Fruit fly (Drosophila melanogaster) whole organism, embryonic: ENCODE data around the gene Wdr62.

Source experiments
- Adf1 ChIP-seq: fragments of 200-800 bp; sonication (Bioruptor generic); IDR thresholded peaks from 2 replicates; pipeline ENCODE4 v1.3.6; 2022; ENCODE audit warnings: missing biosample characterization, missing genetic modification characterization
- BtbVII ChIP-seq: fragments of 200-800 bp; sonication (Bioruptor generic); optimal IDR thresholded peaks from 3 replicates; lab custom pipeline; 2017; ENCODE audit warnings: missing biosample characterization, mild to moderate bottlenecking, missing genetic modification characterization
- CG11456 ChIP-seq: fragments of 200-800 bp; sonication (Bioruptor generic); IDR thresholded peaks from 3 replicates; pipeline ENCODE4 v1.3.6; 2022; ENCODE audit warnings: missing biosample characterization, missing genetic modification characterization
- CG15011 ChIP-seq: fragments of 200-800 bp; sonication (Bioruptor generic); optimal IDR thresholded peaks from 3 replicates; lab custom pipeline; 2018; ENCODE audit warnings: missing biosample characterization, mild to moderate bottlenecking, missing genetic modification characterization
- CG15269 ChIP-seq: fragments of 200-800 bp; sonication (Bioruptor generic); optimal IDR thresholded peaks from 2 replicates; lab custom pipeline; 2018; ENCODE audit warnings: missing biosample characterization, mild to moderate bottlenecking, missing genetic modification characterization, moderate library complexity
- CG17612 ChIP-seq: fragments of 200-800 bp; sonication (Bioruptor generic); IDR thresholded peaks from 2 replicates; pipeline ENCODE4 v1.3.6; 2022; ENCODE audit warnings: missing biosample characterization, missing genetic modification characterization
- CG2875 ChIP-seq: fragments of 200-800 bp; sonication (Bioruptor generic); optimal IDR thresholded peaks from 2 replicates; lab custom pipeline; 2017; ENCODE audit warnings: missing biosample characterization, mild to moderate bottlenecking, missing genetic modification characterization, missing genetic modification reagents
- CG31224 ChIP-seq: fragments of 200-800 bp; sonication (Bioruptor generic); IDR thresholded peaks from 2 replicates; pipeline ENCODE4 v1.3.6; 2022; ENCODE audit warnings: missing biosample characterization, missing genetic modification characterization
- CG4820 ChIP-seq: fragments of 200-800 bp; sonication (Bioruptor generic); optimal IDR thresholded peaks from 3 replicates; lab custom pipeline; 2016; ENCODE audit warnings: missing biosample characterization, missing genetic modification characterization
- CG4854 ChIP-seq: fragments of 200-800 bp; sonication (Bioruptor generic); optimal IDR thresholded peaks from 2 replicates; lab custom pipeline; 2016; ENCODE audit warnings: missing biosample characterization, missing genetic modification characterization, inconsistent platforms
- CG6175 ChIP-seq: fragments of 200-800 bp; sonication (Bioruptor generic); IDR thresholded peaks from 3 replicates; pipeline ENCODE4 v1.3.6; 2022; ENCODE audit warnings: missing biosample characterization, missing genetic modification characterization
- CG6765 ChIP-seq: fragments of 200-800 bp; sonication (Bioruptor generic); optimal IDR thresholded peaks from 3 replicates; lab custom pipeline; 2017; ENCODE audit warnings: missing biosample characterization, mild to moderate bottlenecking, missing genetic modification characterization
- CG7271 ChIP-seq: fragments of 200-800 bp; sonication (Bioruptor generic); optimal IDR thresholded peaks from 2 replicates; lab custom pipeline; 2018; ENCODE audit warnings: missing biosample characterization, mild to moderate bottlenecking, missing genetic modification characterization, moderate library complexity
- CG7372 ChIP-seq: fragments of 200-800 bp; sonication (Bioruptor generic); IDR thresholded peaks from 2 replicates; pipeline ENCODE4 v1.3.6; 2022; ENCODE audit warnings: missing biosample characterization, missing genetic modification characterization
- D19B ChIP-seq: fragments of 200-800 bp; sonication (Bioruptor generic); optimal IDR thresholded peaks from 2 replicates; lab custom pipeline; 2017; ENCODE audit warnings: missing biosample characterization, mild to moderate bottlenecking, missing genetic modification characterization
- Eip74EF ChIP-seq, 2 experiments: fragments of 200-800 bp in 1 of 2; fragments of >200 bp in 1 of 2; sonication (Bioruptor generic) in 1 of 2; optimal IDR thresholded peaks; 2 replicates each; lab custom pipeline; 2017 to 2019; ENCODE audit warnings: missing biosample characterization in 2 of 2, missing genetic modification characterization in 2 of 2, mild to moderate bottlenecking in 1 of 2, moderate library complexity in 1 of 2
- Ets65A ChIP-seq: fragments of 200-800 bp; sonication (Bioruptor generic); peaks from one replicate; lab custom pipeline; 2016; ENCODE audit warnings: missing biosample characterization, missing genetic modification characterization
- HLH3B ChIP-seq: fragments of 200-800 bp; sonication (Bioruptor generic); IDR thresholded peaks from 2 replicates; pipeline ENCODE4 v1.3.6; 2022; ENCODE audit warnings: missing biosample characterization, missing genetic modification characterization
- HmgD ChIP-seq: fragments of 200-800 bp; sonication (Bioruptor generic); optimal IDR thresholded peaks from 3 replicates; lab custom pipeline; 2016; ENCODE audit warnings: missing biosample characterization, missing genetic modification characterization
- Lhr ChIP-seq: fragments of 200-800 bp; sonication (Bioruptor generic); optimal IDR thresholded peaks from 3 replicates; lab custom pipeline; 2017; ENCODE audit warnings: mild to moderate bottlenecking, missing biosample characterization, missing genetic modification reagents, missing genetic modification characterization
- Mad ChIP-seq: fragments of 200-800 bp; sonication (Bioruptor generic); optimal IDR thresholded peaks from 2 replicates; lab custom pipeline; 2016; ENCODE audit warnings: missing biosample characterization, missing genetic modification characterization
- NC2β ChIP-seq: fragments of 200-800 bp; sonication (Bioruptor generic); optimal IDR thresholded peaks from 2 replicates; lab custom pipeline; 2016; ENCODE audit warnings: missing biosample characterization, missing genetic modification characterization
- Nf-YA ChIP-seq: fragments of 200-800 bp; sonication (Bioruptor generic); IDR thresholded peaks from 2 replicates; pipeline ENCODE4 v1.3.6; 2022; ENCODE audit warnings: missing biosample characterization, missing genetic modification characterization
- Poxn ChIP-seq: fragments of 200-800 bp; sonication (Bioruptor generic); IDR thresholded peaks from 2 replicates; pipeline ENCODE4 v1.3.6; 2022; ENCODE audit warnings: missing biosample characterization, missing genetic modification characterization
- Scr ChIP-seq: fragments of 200-800 bp; sonication (Bioruptor generic); IDR thresholded peaks from 2 replicates; pipeline ENCODE4 v1.3.6; 2022; ENCODE audit warnings: missing biosample characterization, missing genetic modification characterization; ENCODE audit not compliant: partially characterized antibody
- Stat92E ChIP-seq, 3 experiments: fragments of >200 bp in 2 of 3; fragments of 200-800 bp in 1 of 3; sonication (Bioruptor generic) in 1 of 3; optimal IDR thresholded peaks; 2 replicates each; lab custom pipeline; 2017 to 2019; ENCODE audit warnings: missing biosample characterization in 3 of 3, missing genetic modification characterization in 3 of 3, mild to moderate bottlenecking in 1 of 3, moderate library complexity in 1 of 3
- Tbp ChIP-seq: fragments of >200 bp; optimal IDR thresholded peaks from 2 replicates; lab custom pipeline; 2018; ENCODE audit warnings: missing biosample characterization, missing genetic modification characterization
- Xbp1 ChIP-seq: fragments of 200-800 bp; sonication (Bioruptor generic); optimal IDR thresholded peaks from 3 replicates; lab custom pipeline; 2016; ENCODE audit warnings: missing biosample characterization, mild to moderate bottlenecking, missing genetic modification characterization
- amos ChIP-seq: fragments of 200-800 bp; sonication (Bioruptor generic); IDR thresholded peaks from 2 replicates; pipeline ENCODE4 v1.3.6; 2022; ENCODE audit warnings: missing biosample characterization, missing genetic modification characterization; ENCODE audit not compliant: partially characterized antibody
- bbx ChIP-seq: fragments of 200-800 bp; sonication (Bioruptor generic); IDR thresholded peaks from 2 replicates; pipeline ENCODE4 v1.3.6; 2022; ENCODE audit warnings: missing biosample characterization, missing genetic modification characterization; ENCODE audit not compliant: partially characterized antibody
- bigmax ChIP-seq: fragments of 200-800 bp; sonication (Bioruptor generic); optimal IDR thresholded peaks from 2 replicates; lab custom pipeline; 2018; ENCODE audit warnings: missing biosample characterization, mild to moderate bottlenecking, missing genetic modification characterization
- croc ChIP-seq: fragments of 200-800 bp; sonication (Bioruptor generic); conservative IDR thresholded peaks from 3 replicates; pipeline ENCODE4 v1.3.6; 2022; ENCODE audit warnings: missing biosample characterization, missing genetic modification characterization
- danr ChIP-seq: fragments of 200-800 bp; sonication (Bioruptor generic); IDR thresholded peaks from 2 replicates; pipeline ENCODE4 v1.3.6; 2022; ENCODE audit warnings: missing biosample characterization, missing genetic modification characterization
- ewg ChIP-seq: fragments of 200-800 bp; sonication (Bioruptor generic); optimal IDR thresholded peaks from 3 replicates; lab custom pipeline; 2017; ENCODE audit warnings: mild to moderate bottlenecking, missing biosample characterization, missing genetic modification reagents, missing genetic modification characterization
- fd96Cb ChIP-seq: fragments of 200-800 bp; sonication (Bioruptor generic); optimal IDR thresholded peaks from 2 replicates; lab custom pipeline; 2018; ENCODE audit warnings: missing biosample characterization, mild to moderate bottlenecking, missing genetic modification characterization, moderate library complexity
- fu2 ChIP-seq: fragments of 200-800 bp; sonication (Bioruptor generic); optimal IDR thresholded peaks from 2 replicates; lab custom pipeline; 2016; ENCODE audit warnings: missing biosample characterization, missing genetic modification characterization
- gro ChIP-seq: fragments of 200-800 bp; sonication (Bioruptor generic); optimal IDR thresholded peaks from 2 replicates; lab custom pipeline; 2016; ENCODE audit warnings: missing biosample characterization, missing genetic modification characterization
- gsb-n ChIP-seq: fragments of 200-800 bp; sonication (Bioruptor generic); optimal IDR thresholded peaks from 3 replicates; lab custom pipeline; 2018; ENCODE audit warnings: missing biosample characterization, mild to moderate bottlenecking, missing genetic modification characterization
- ham ChIP-seq: fragments of 200-800 bp; sonication (Bioruptor generic); IDR thresholded peaks from 2 replicates; pipeline ENCODE4 v1.3.6; 2022; ENCODE audit warnings: missing biosample characterization, missing genetic modification characterization
- oc ChIP-seq: fragments of 200-800 bp; sonication (Bioruptor generic); optimal IDR thresholded peaks from 2 replicates; lab custom pipeline; 2018; ENCODE audit warnings: missing biosample characterization, mild to moderate bottlenecking, missing genetic modification characterization, moderate library complexity
- onecut ChIP-seq: fragments of 200-800 bp; sonication (Bioruptor generic); IDR thresholded peaks from 2 replicates; pipeline ENCODE4 v1.3.6; 2022; ENCODE audit warnings: missing biosample characterization, missing genetic modification characterization
- peb ChIP-seq: fragments of 200-800 bp; sonication (Bioruptor generic); IDR thresholded peaks from 2 replicates; pipeline ENCODE4 v1.3.6; 2022; ENCODE audit warnings: missing biosample characterization, missing genetic modification characterization
- prd ChIP-seq, 3 experiments: fragments of >200 bp in 2 of 3; fragments of 200-800 bp in 1 of 3; sonication (Bioruptor generic) in 1 of 3; optimal IDR thresholded peaks in 2 of 3; IDR thresholded peaks in 1 of 3; 2 replicates in 2 of 3; 3 replicates in 1 of 3; pipeline versions ENCODE4 v1.3.6 to Lab custom; 2017 to 2022; ENCODE audit warnings: missing biosample characterization in 1 of 3, missing genetic modification characterization in 1 of 3
- seq ChIP-seq: fragments of 200-800 bp; sonication (Bioruptor generic); IDR thresholded peaks from 2 replicates; pipeline ENCODE4 v1.3.6; 2022; ENCODE audit warnings: missing biosample characterization, missing genetic modification characterization
- sisA ChIP-seq: fragments of 200-800 bp; sonication (Bioruptor generic); IDR thresholded peaks from 2 replicates; pipeline ENCODE4 v1.3.6; 2022; ENCODE audit warnings: missing biosample characterization, missing genetic modification characterization
- tgo ChIP-seq: fragments of 200-800 bp; sonication (Bioruptor generic); IDR thresholded peaks from 3 replicates; pipeline ENCODE4 v1.3.6; 2022; ENCODE audit warnings: missing biosample characterization, missing genetic modification characterization
- vnd ChIP-seq: fragments of 200-800 bp; sonication (Bioruptor generic); IDR thresholded peaks from 3 replicates; pipeline ENCODE4 v1.3.6; 2022; ENCODE audit warnings: missing biosample characterization, missing genetic modification characterization; ENCODE audit not compliant: partially characterized antibody
- z ChIP-seq: fragments of 200-800 bp; sonication (Bioruptor generic); IDR thresholded peaks from 3 replicates; pipeline ENCODE4 v1.3.6; 2022; ENCODE audit warnings: missing biosample characterization, missing genetic modification characterization
- zen2 ChIP-seq: fragments of 200-800 bp; sonication (Bioruptor generic); IDR thresholded peaks from 3 replicates; pipeline ENCODE4 v1.3.6; 2022; ENCODE audit warnings: missing biosample characterization, missing genetic modification characterization; ENCODE audit not compliant: partially characterized antibody

Wdr62 gene

DNA sequence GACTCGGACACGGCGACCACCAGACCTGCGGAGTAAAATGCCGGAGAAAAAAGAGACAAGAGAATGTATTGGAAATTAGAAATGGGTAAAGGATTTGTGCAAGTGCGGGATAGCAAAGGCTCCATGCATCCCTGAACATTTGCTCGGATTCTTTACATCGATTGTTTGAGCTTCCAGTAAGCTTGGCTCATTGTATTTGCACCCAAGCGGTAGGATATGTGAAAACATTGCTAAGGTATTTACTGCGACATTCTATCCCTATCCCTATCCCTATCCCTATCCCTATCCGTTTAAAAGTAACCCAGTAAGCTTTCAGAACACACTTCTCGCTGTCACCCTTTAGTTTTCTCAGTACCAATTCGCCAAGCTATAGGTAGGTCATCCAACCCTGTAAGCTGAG, 14.9 kb upstream of the Wdr62 start, which contains the start of gene CG7295:
CG7295 (plus strand) TSS at position 301 of the 400 bp plus-strand sequence.
- TF ChIP-seq Poxn (GFP tag; lab: Robert Waterston, UW): no peak
- no peak for TF ChIP-seq seq (GFP tag; lab: Robert Waterston, UW)
- TF ChIP-seq oc (tag; lab: Kevin White, UChicago): no peak
- TF ChIP-seq Nf-YA (GFP tag; lab: Robert Waterston, UW): no peak
- TF ChIP-seq CG7372 (GFP tag; lab: Robert Waterston, UW): no peak
- no peak for TF ChIP-seq CG15269 (tag; lab: Kevin White, UChicago)
- no peak for TF ChIP-seq Tbp (GFP tag; lab: Kevin White, UChicago)
- TF ChIP-seq CG4820: no peak
- no peak for TF ChIP-seq gro (GFP tag; lab: Kevin White, UChicago)
- no peak for TF ChIP-seq Scr (GFP tag; lab: Robert Waterston, UW)
- TF ChIP-seq NC2β (GFP tag; lab: Kevin White, UChicago): no peak
- TF ChIP-seq zen2 (GFP tag; lab: Robert Waterston, UW): no peak
- no peak for TF ChIP-seq CG15011 (GFP tag; lab: Kevin White, UChicago)
- TF ChIP-seq CG11456 (GFP tag; lab: Robert Waterston, UW): no peak
- TF ChIP-seq Xbp1 (GFP tag; lab: Kevin White, UChicago): no peak
- TF ChIP-seq CG7271 (tag; lab: Kevin White, UChicago): no peak
- no peak for TF ChIP-seq z (GFP tag; lab: Robert Waterston, UW)

DNA sequence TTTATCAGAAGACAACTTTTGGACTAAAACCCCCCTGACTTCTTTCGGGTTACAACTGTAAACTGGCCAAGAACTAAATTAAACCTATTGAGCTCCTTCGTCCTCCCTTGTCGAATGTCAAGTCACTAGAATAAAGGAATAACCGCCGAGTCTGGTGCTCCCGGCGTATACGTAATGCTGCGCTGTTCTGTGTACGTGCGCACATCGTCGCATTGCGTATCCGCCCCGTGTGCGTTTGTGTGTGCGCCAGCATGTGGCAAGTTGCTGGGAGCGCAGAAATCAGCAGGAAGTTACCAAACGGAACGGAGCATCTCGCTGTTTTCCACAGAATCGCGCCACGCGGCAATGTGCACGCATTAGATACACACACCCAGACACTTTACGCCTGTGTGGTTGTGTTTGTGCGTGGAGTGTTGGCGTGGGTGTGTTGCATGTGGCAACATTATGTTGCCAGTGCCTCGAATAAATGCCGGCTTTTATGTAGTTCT, 10.8 kb upstream of the Wdr62 start:
- TF ChIP-seq croc (no peak), Eip74EF (GFP tag; optimal IDR thresholded peaks at IDR 0.05; lab: Kevin White, UChicago) (no peak), HmgD (GFP tag; lab: Kevin White, UChicago) (no peak), D19B (no peak), Adf1 (no peak), HLH3B (GFP tag; lab: Robert Waterston, UW) (no peak), CG2875 (GFP tag; lab: Kevin White, UChicago) (no peak), CG15269 (tag; lab: Kevin White, UChicago) (no peak), onecut (GFP tag; lab: Robert Waterston, UW) (no peak), CG4854 (GFP tag; lab: Kevin White, UChicago) (no peak), gsb-n (tag; lab: Kevin White, UChicago) (no peak), ham (0 out of 2 replicates have a peak, but pooled peaks have one; percentile 34), tgo (GFP tag; lab: Robert Waterston, UW) (no peak), bigmax (GFP tag; lab: Kevin White, UChicago) (no peak), vnd (GFP tag; lab: Robert Waterston, UW) (no peak), Ets65A (GFP tag; lab: Kevin White, UChicago) (peak; percentile 81), CG31224 (peak; percentile 94), ewg (GFP tag; lab: Kevin White, UChicago) (no peak), CG17612 (no peak), sisA (GFP tag; lab: Robert Waterston, UW) (no peak), CG6765 (GFP tag; lab: Kevin White, UChicago) (no peak), Mad (GFP tag; lab: Kevin White, UChicago) (no peak), fd96Cb (no peak), Lhr (GFP tag; lab: Kevin White, UChicago) (no peak), bbx (GFP tag; lab: Robert Waterston, UW) (no peak), prd (optimal IDR thresholded peaks at IDR 0.05; lab: Kevin White, UChicago) (no peak), prd (GFP tag; IDR thresholded peaks at IDR 0.05; lab: Robert Waterston, UW) (no peak), danr (no peak), peb (GFP tag; lab: Robert Waterston, UW) (no peak), fu2 (no peak), CG6175 (no peak), BtbVII (GFP tag; lab: Kevin White, UChicago) (no peak), Stat92E (GFP tag; optimal IDR thresholded peaks at IDR 0.05; lab: Kevin White, UChicago) (no peak), amos (GFP tag; lab: Robert Waterston, UW) (no peak)
